Fruit fly (Drosophila melanogaster): Measurements from ENCODE around the gene CG12605.

CG12605 gene

dm6 chr3L:3932742-3933289 is 31.8 kb downstream of the CG12605 start (continued):
- TF ChIP-seq CG31365 (tag; optimal IDR thresholded peaks at IDR 0.05) (no peak), onecut (GFP tag; IDR thresholded peaks at IDR 0.05) (no peak), tio (GFP tag; optimal IDR thresholded peaks at IDR 0.05) (no peak), chif (GFP tag; optimal IDR thresholded peaks at IDR 0.05) (no peak), CG14667 (GFP tag; IDR thresholded peaks at IDR 0.05) (no peak), cg (GFP tag; optimal IDR thresholded peaks at IDR 0.05) (no peak), nerfin-1 (tag; optimal IDR thresholded peaks at IDR 0.05) (no peak), dm (GFP tag; optimal IDR thresholded peaks at IDR 0.05) (no peak), nerfin-2 (GFP tag; IDR thresholded peaks at IDR 0.05; ENCODE audit: partially characterized antibody) (no peak), D (optimal IDR thresholded peaks at IDR 0.05) (no peak), D (GFP tag; optimal IDR thresholded peaks at IDR 0.05) (no peak), CG15011 (GFP tag; optimal IDR thresholded peaks at IDR 0.05) (peak; percentile 25), disco-r (GFP tag; optimal IDR thresholded peaks at IDR 0.05) (no peak), Doc3 (GFP tag; IDR thresholded peaks at IDR 0.05; ENCODE audit: partially characterized antibody) (no peak), zen2 (GFP tag; IDR thresholded peaks at IDR 0.05; ENCODE audit: partially characterized antibody) (no peak), row (GFP tag; IDR thresholded peaks at IDR 0.05) (no peak), rib (GFP tag; IDR thresholded peaks at IDR 0.05) (no peak), CG10209 (GFP tag; optimal IDR thresholded peaks at IDR 0.05) (peak; percentile 45), CG10979 (tag; optimal IDR thresholded peaks at IDR 0.05) (no peak), CG12744 (GFP tag; optimal IDR thresholded peaks at IDR 0.05) (no peak), CG17385 (GFP tag; optimal IDR thresholded peaks at IDR 0.05) (no peak), CG9215 (GFP tag; IDR thresholded peaks at IDR 0.05) (no peak), D19A (tag; optimal IDR thresholded peaks at IDR 0.05) (no peak), gem (tag; optimal IDR thresholded peaks at IDR 0.05) (peak; percentile 35), Deaf1 (tag; optimal IDR thresholded peaks at IDR 0.05) (no peak), gcm2 (GFP tag; optimal IDR thresholded peaks at IDR 0.05) (no peak), MTF-1 (GFP tag; optimal IDR thresholded peaks at IDR 0.05; ENCODE audit: borderline replicate concordance) (no peak), kni (GFP tag; optimal IDR thresholded peaks at IDR 0.05) (no peak), luna (GFP tag; optimal IDR thresholded peaks at IDR 0.05) (no peak), Myb (GFP tag; optimal IDR thresholded peaks at IDR 0.05) (no peak), CG3995 (GFP tag; optimal IDR thresholded peaks at IDR 0.05) (no peak), exex (tag; optimal IDR thresholded peaks at IDR 0.05) (peak; percentile 25), Sox100B (GFP tag; optimal IDR thresholded peaks at IDR 0.05) (peak; percentile 12), CG9437 (GFP tag; optimal IDR thresholded peaks at IDR 0.05) (no peak), CG16813 (GFP tag; IDR thresholded peaks at IDR 0.05; ENCODE audit: partially characterized antibody) (no peak), CG11456 (GFP tag; IDR thresholded peaks at IDR 0.05) (no peak), CG7839 (tag; optimal IDR thresholded peaks at IDR 0.05) (peak; percentile 22), fd3F (GFP tag; optimal IDR thresholded peaks at IDR 0.05) (peak; percentile 51), CG15514 (GFP tag; optimal IDR thresholded peaks at IDR 0.05) (peak; percentile 64), pita (GFP tag; optimal IDR thresholded peaks at IDR 0.05) (no peak), fd96Cb (tag; optimal IDR thresholded peaks at IDR 0.05) (no peak), ab (GFP tag; optimal IDR thresholded peaks at IDR 0.05) (no peak), CG4730 (GFP tag; IDR thresholded peaks at IDR 0.05) (no peak), toy (GFP tag; IDR thresholded peaks at IDR 0.05) (no peak), kah (GFP tag; optimal IDR thresholded peaks at IDR 0.05) (no peak), E2f1 (GFP tag; IDR thresholded peaks at IDR 0.05) (no peak), CG1602 (GFP tag; optimal IDR thresholded peaks at IDR 0.05) (no peak), crp (GFP tag; optimal IDR thresholded peaks at IDR 0.05) (no peak), eyg (GFP tag; optimal IDR thresholded peaks at IDR 0.05) (no peak), lilli (GFP tag; optimal IDR thresholded peaks at IDR 0.05) (no peak), chn (GFP tag; optimal IDR thresholded peaks at IDR 0.05) (no peak)
